Worm (Caenorhabditis elegans): ENCODE data around the gene F58A6.2.

DNA sequence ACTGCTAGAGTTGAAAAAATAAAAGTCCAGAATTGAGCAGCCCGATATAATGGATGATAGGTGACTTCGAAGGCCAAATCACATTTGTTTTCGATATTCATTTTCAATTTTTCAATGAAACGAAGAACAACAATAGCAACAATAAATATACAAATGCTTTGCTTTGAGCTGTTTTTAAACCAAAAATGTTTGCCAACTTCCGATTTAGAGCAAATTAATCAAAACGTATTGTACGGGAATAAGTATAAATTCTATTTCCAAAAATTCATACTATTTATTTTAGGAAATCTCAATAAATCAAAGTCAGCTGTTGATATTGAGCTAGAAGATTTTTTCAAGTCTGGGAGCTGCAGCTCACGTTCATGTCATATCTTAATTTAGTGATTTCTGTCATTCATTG is 34.4 kb downstream of the F58A6.2 start, which contains the start of gene srb-1:
- TF ChIP-seq ceh-19 (GFP tag; optimal IDR thresholded peaks at IDR 0.05) (no peak), ceh-2 (tag; optimal IDR thresholded peaks at IDR 0.05) (no peak), odd-2 (tag; optimal IDR thresholded peaks at IDR 0.05) (no peak), pha-4 (tag; optimal IDR thresholded peaks at IDR 0.05) (no peak), pag-3 (tag; optimal IDR thresholded peaks at IDR 0.05; ENCODE audit: borderline replicate concordance) (no peak), ceh-18 (tag; optimal IDR thresholded peaks at IDR 0.05) (no peak), ceh-34 (tag; optimal IDR thresholded peaks at IDR 0.05) (no peak), ama-1 (optimal IDR thresholded peaks at IDR 0.05) (no peak), tbx-2 (tag; optimal IDR thresholded peaks at IDR 0.05) (no peak), dve-1 (tag; optimal IDR thresholded peaks at IDR 0.05) (no peak)
